Fruit fly (Drosophila melanogaster): ENCODE data around the gene tsg.

Gene tsg

DNA sequence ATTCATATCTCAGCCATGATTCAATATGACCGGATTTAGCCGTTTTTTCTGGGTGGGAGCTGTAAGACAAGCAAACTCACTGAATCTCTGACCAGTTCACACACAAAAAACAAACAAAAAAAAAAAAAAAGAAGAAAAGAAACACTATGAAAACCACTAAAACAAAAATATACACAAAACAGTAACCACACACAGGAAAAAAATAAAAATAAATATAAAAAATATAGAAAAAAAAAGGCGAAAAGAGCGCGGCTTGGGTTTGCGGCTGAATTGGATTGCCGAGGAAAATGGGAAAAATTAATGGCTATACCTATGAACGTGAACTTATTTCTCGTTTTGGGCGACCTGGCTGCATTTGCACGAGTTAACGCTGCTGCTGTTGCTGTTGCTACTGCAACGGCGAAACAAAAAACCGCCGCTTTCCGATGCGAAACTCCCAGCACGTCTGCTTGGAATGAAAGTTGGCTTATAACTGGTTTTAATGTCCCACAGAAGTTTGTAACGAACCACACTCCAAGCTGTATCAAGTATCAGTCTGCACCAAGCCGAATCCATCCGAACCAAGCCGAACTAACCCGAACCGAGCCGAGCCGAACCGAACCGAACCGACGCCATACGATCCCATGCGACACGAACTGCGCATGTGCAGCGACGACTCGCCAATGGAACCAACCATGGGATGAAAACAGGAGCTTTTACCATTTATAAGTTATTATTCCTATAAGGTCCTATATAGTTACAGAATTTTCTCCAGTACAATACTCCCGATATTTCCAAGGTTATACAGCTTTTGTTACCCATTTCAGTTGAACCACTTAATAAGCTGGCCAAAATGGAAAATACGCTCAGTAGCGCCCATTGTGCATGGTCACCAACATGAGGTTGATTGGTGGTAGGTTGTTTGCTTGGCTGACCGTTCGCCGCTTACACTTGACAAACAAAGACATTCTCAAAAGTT lies 15.0 kb upstream of the tsg start, which contains the start of gene fw (continued):
- TF ChIP-seq CG6272 (GFP tag; IDR thresholded peaks at IDR 0.05) = 0 out of 2 replicates have a peak, but pooled peaks have one; percentile 21
- TF ChIP-seq CG15269 (tag; optimal IDR thresholded peaks at IDR 0.05) = no peak
- TF ChIP-seq CG34224 (GFP tag; IDR thresholded peaks at IDR 0.05; ENCODE audit: partially characterized antibody) = no peak
- peak; percentile 41; the same call in 1 of the 2 replicates for TF ChIP-seq E2f1 (GFP tag; IDR thresholded peaks at IDR 0.05)
- TF ChIP-seq CG8089 (GFP tag; optimal IDR thresholded peaks at IDR 0.05) = no peak
- peak; percentile 16 for TF ChIP-seq cwo (GFP tag; optimal IDR thresholded peaks at IDR 0.05)
- TF ChIP-seq Atf-2 (GFP tag; optimal IDR thresholded peaks at IDR 0.05) = no peak
- TF ChIP-seq p53 (GFP tag; optimal IDR thresholded peaks at IDR 0.05) = no peak
- TF ChIP-seq ttk (GFP tag; IDR thresholded peaks at IDR 0.05) = no peak
- no peak for TF ChIP-seq pho (GFP tag; optimal IDR thresholded peaks at IDR 0.05)
- TF ChIP-seq CG4730 (GFP tag; IDR thresholded peaks at IDR 0.05) = no peak
- no peak for TF ChIP-seq CG15696 (tag; optimal IDR thresholded peaks at IDR 0.05)
- TF ChIP-seq stwl (tag; optimal IDR thresholded peaks at IDR 0.05) = no peak
- TF ChIP-seq exex (tag; optimal IDR thresholded peaks at IDR 0.05) = no peak
- TF ChIP-seq CG3281 (GFP tag; optimal IDR thresholded peaks at IDR 0.05) = no peak
- TF ChIP-seq tup (GFP tag; optimal IDR thresholded peaks at IDR 0.05) = no peak
- TF ChIP-seq CG1024 (GFP tag; IDR thresholded peaks at IDR 0.05) = no peak
- no peak for TF ChIP-seq gsb (GFP tag; IDR thresholded peaks at IDR 0.05)
- no peak for TF ChIP-seq Sox100B (GFP tag; optimal IDR thresholded peaks at IDR 0.05)
- no peak for TF ChIP-seq toy (GFP tag; IDR thresholded peaks at IDR 0.05)
- TF ChIP-seq CG12299 (tag; optimal IDR thresholded peaks at IDR 0.05) = no peak
- no peak for TF ChIP-seq CG7987 (GFP tag; optimal IDR thresholded peaks at IDR 0.05)
- peak; percentile 46 for TF ChIP-seq ATbp (GFP tag; optimal IDR thresholded peaks at IDR 0.05)
- TF ChIP-seq CG31365 (tag; optimal IDR thresholded peaks at IDR 0.05) = no peak
- TF ChIP-seq NC2α (GFP tag; optimal IDR thresholded peaks at IDR 0.05) = no peak
- no peak for TF ChIP-seq CG15514 (GFP tag; optimal IDR thresholded peaks at IDR 0.05)
- no peak for TF ChIP-seq CG11504 (tag; optimal IDR thresholded peaks at IDR 0.05)
- no peak for TF ChIP-seq crp (GFP tag; optimal IDR thresholded peaks at IDR 0.05)
- TF ChIP-seq ap (GFP tag; IDR thresholded peaks at IDR 0.05) = 0 out of 2 replicates have a peak, but pooled peaks have one; percentile 23
- TF ChIP-seq CG7839 (tag; optimal IDR thresholded peaks at IDR 0.05) = peak; percentile 38
- TF ChIP-seq en (GFP tag; optimal IDR thresholded peaks at IDR 0.05) = no peak
- peak; percentile 27; the same call in 1 of the 2 replicates for TF ChIP-seq rib (GFP tag; IDR thresholded peaks at IDR 0.05)
- no peak for TF ChIP-seq cas (GFP tag; IDR thresholded peaks at IDR 0.05)
- peak; percentile 90 for TF ChIP-seq Med (GFP tag)
- no peak for TF ChIP-seq tll (GFP tag; optimal IDR thresholded peaks at IDR 0.05)
- peak; percentile 24 for TF ChIP-seq Meics (GFP tag; optimal IDR thresholded peaks at IDR 0.05)
- no peak for TF ChIP-seq so (GFP tag; IDR thresholded peaks at IDR 0.05)
- TF ChIP-seq CG31441 (GFP tag; IDR thresholded peaks at IDR 0.05) = peak; percentile 57; the same call in 1 of the 2 replicates
- TF ChIP-seq Lim3 (GFP tag; IDR thresholded peaks at IDR 0.05) = no peak
- TF ChIP-seq maf-S (GFP tag; optimal IDR thresholded peaks at IDR 0.05) = no peak
- no peak for TF ChIP-seq CG14667 (GFP tag; IDR thresholded peaks at IDR 0.05)
- TF ChIP-seq CG1603 (tag; optimal IDR thresholded peaks at IDR 0.05) = peak; percentile 73
- no peak for TF ChIP-seq CG17385 (GFP tag; optimal IDR thresholded peaks at IDR 0.05)
- no peak for TF ChIP-seq CG18262 (tag; optimal IDR thresholded peaks at IDR 0.05)
- peak; percentile 63 for TF ChIP-seq unpg (GFP tag; optimal IDR thresholded peaks at IDR 0.05)
- no peak for TF ChIP-seq mirr (GFP tag; optimal IDR thresholded peaks at IDR 0.05)
